Fruit fly (Drosophila melanogaster): ENCODE results near the gene alph.

Gene alph

DNA sequence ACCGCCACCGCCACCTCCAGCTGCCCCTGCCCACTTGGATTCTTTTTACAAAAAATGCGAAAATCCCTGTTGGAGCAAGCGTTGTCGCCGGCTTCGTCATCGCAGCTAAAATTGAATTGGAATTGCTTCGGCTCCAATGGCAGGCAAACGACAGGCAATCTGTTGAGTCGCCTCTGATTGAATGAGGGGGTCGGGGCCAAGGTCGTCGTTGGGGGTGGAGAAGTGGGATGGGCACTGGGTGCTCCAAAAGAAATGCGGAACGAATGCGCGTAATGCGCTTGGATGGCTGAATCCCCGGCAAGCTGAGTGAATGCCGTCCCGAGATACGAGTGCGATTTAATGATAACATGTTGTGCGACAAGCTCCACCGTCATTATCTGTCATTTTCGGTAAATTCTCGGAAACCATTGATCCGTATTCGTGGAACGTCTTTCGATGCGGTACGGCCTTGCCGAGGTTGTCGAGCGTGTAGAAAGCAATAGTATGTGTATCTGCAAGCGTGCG lies 26.1 kb downstream of the alph start:
- TF ChIP-seq CG14655 (GFP tag; optimal IDR thresholded peaks at IDR 0.05) (no peak), CG8159 (tag; optimal IDR thresholded peaks at IDR 0.05) (no peak), Pif1A (GFP tag; optimal IDR thresholded peaks at IDR 0.05) (no peak), CG34367 (tag; optimal IDR thresholded peaks at IDR 0.05) (no peak)

- TF ChIP-seq Pif1B (GFP tag; optimal IDR thresholded peaks at IDR 0.05) (peak; percentile 95), rn (GFP tag; IDR thresholded peaks at IDR 0.05) (peak; percentile 97), gl (tag; optimal IDR thresholded peaks at IDR 0.05) (peak; percentile 91), CG4496 (GFP tag; IDR thresholded peaks at IDR 0.05) (peak; percentile 98), CG8301 (tag; optimal IDR thresholded peaks at IDR 0.05) (peak; percentile 96), CG8159 (tag; optimal IDR thresholded peaks at IDR 0.05) (peak; percentile 98), Ets98B (GFP tag; IDR thresholded peaks at IDR 0.05) (peak; percentile 99), fd96Ca (GFP tag; IDR thresholded peaks at IDR 0.05) (peak; percentile 98), CG14655 (GFP tag; optimal IDR thresholded peaks at IDR 0.05) (peak; percentile 98), CG17806 (tag; optimal IDR thresholded peaks at IDR 0.05) (peak; percentile 97), Snoo (tag; optimal IDR thresholded peaks at IDR 0.05) (peak; percentile 98), CG13204 (GFP tag; optimal IDR thresholded peaks at IDR 0.05) (peak; percentile 91), CG10348 (GFP tag; IDR thresholded peaks at IDR 0.05) (peak; percentile 89), CG15710 (tag; optimal IDR thresholded peaks at IDR 0.05) (peak; percentile 97), Pif1A (GFP tag; optimal IDR thresholded peaks at IDR 0.05) (peak; percentile 91), EcR (GFP tag; optimal IDR thresholded peaks at IDR 0.05) (peak; percentile 58), D1 (tag; optimal IDR thresholded peaks at IDR 0.05) (peak; percentile 88), CG9948 (tag; optimal IDR thresholded peaks at IDR 0.05) (peak; percentile 96), CG12605 (GFP tag; IDR thresholded peaks at IDR 0.05) (peak; percentile 97), CG34367 (tag; optimal IDR thresholded peaks at IDR 0.05) (peak; percentile 92), CG32121 (GFP tag; IDR thresholded peaks at IDR 0.05) (peak; percentile 98)
Measured at dm6 chr3R:29618515-29619157, 27.0 kb downstream of the alph start, which contains the start of gene CG1907. Gene CG1907, plus strand, starts transcription at chr3R:29619065.

dm6 chr3R:29620712-29621479 lies 29.3 kb downstream of the alph start:
- no peak for TF ChIP-seq D1 (tag; optimal IDR thresholded peaks at IDR 0.05)
- TF ChIP-seq CG13204 (GFP tag; optimal IDR thresholded peaks at IDR 0.05) = no peak
- TF ChIP-seq EcR (GFP tag; optimal IDR thresholded peaks at IDR 0.05) = no peak
- TF ChIP-seq CG8159 (tag; optimal IDR thresholded peaks at IDR 0.05) = no peak
- TF ChIP-seq Ets98B (GFP tag; IDR thresholded peaks at IDR 0.05) = no peak
- TF ChIP-seq CG34367 (tag; optimal IDR thresholded peaks at IDR 0.05) = no peak
- TF ChIP-seq CG10348 (GFP tag; IDR thresholded peaks at IDR 0.05) = no peak
- TF ChIP-seq CG12605 (GFP tag; IDR thresholded peaks at IDR 0.05) = no peak
- no peak for TF ChIP-seq CG32121 (GFP tag; IDR thresholded peaks at IDR 0.05)
- no peak for TF ChIP-seq Snoo (tag; optimal IDR thresholded peaks at IDR 0.05)
- no peak for TF ChIP-seq rn (GFP tag; IDR thresholded peaks at IDR 0.05)
- TF ChIP-seq CG8301 (tag; optimal IDR thresholded peaks at IDR 0.05) = no peak
- no peak for TF ChIP-seq CG4496 (GFP tag; IDR thresholded peaks at IDR 0.05)
- no peak for TF ChIP-seq gl (tag; optimal IDR thresholded peaks at IDR 0.05)
- no peak for TF ChIP-seq CG9948 (tag; optimal IDR thresholded peaks at IDR 0.05)
- TF ChIP-seq CG15710 (tag; optimal IDR thresholded peaks at IDR 0.05) = no peak

DNA sequence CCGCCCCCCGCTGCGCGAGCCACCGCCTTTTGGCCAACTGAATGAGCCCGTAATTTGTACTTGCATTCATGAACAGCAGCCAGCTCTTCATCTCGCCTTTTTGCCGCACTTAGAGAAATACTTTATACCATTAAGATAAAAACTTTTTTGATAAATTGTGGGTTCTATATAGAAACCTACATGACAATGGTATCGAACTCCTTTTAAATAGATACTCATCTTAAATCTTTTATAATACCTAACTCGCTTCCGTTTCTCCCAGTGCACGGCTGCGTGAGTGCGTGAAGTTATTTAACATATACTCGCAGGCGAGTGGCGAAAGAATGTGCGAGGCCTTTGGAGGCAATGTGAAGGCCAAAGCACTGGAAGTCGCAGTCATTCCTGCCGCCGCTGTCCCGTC lies 34.3 kb downstream of the alph start:
- TF ChIP-seq CG8159 (tag; optimal IDR thresholded peaks at IDR 0.05) = peak; percentile 49
- TF ChIP-seq CG15710 (tag; optimal IDR thresholded peaks at IDR 0.05) = peak; percentile 46
- TF ChIP-seq D1 (tag; optimal IDR thresholded peaks at IDR 0.05) = no peak
- no peak for TF ChIP-seq CG10348 (GFP tag; IDR thresholded peaks at IDR 0.05)
- 0 out of 3 replicates have a peak, but pooled peaks have one; percentile 33 for TF ChIP-seq CG4496 (GFP tag; IDR thresholded peaks at IDR 0.05)
- peak; percentile 51; the same call in 1 of the 3 replicates for TF ChIP-seq fd96Ca (GFP tag; IDR thresholded peaks at IDR 0.05)
- TF ChIP-seq CG14655 (GFP tag; optimal IDR thresholded peaks at IDR 0.05) = no peak
- no peak for TF ChIP-seq Pif1B (GFP tag; optimal IDR thresholded peaks at IDR 0.05)
- no peak for TF ChIP-seq CG17806 (tag; optimal IDR thresholded peaks at IDR 0.05)
- TF ChIP-seq EcR (GFP tag; optimal IDR thresholded peaks at IDR 0.05) = no peak
- TF ChIP-seq CG13204 (GFP tag; optimal IDR thresholded peaks at IDR 0.05) = peak; percentile 3
- TF ChIP-seq Ets98B (GFP tag; IDR thresholded peaks at IDR 0.05) = peak; percentile 13; the same call in 1 of the 2 replicates
- no peak for TF ChIP-seq CG9948 (tag; optimal IDR thresholded peaks at IDR 0.05)
- TF ChIP-seq CG8301 (tag; optimal IDR thresholded peaks at IDR 0.05) = no peak
- no peak for TF ChIP-seq CG32121 (GFP tag; IDR thresholded peaks at IDR 0.05)
- no peak for TF ChIP-seq CG34367 (tag; optimal IDR thresholded peaks at IDR 0.05)
- no peak for TF ChIP-seq CG12605 (GFP tag; IDR thresholded peaks at IDR 0.05)
- TF ChIP-seq rn (GFP tag; IDR thresholded peaks at IDR 0.05) = no peak
- TF ChIP-seq Pif1A (GFP tag; optimal IDR thresholded peaks at IDR 0.05) = no peak
- no peak for TF ChIP-seq Snoo (tag; optimal IDR thresholded peaks at IDR 0.05)
- TF ChIP-seq gl (tag; optimal IDR thresholded peaks at IDR 0.05) = no peak

DNA sequence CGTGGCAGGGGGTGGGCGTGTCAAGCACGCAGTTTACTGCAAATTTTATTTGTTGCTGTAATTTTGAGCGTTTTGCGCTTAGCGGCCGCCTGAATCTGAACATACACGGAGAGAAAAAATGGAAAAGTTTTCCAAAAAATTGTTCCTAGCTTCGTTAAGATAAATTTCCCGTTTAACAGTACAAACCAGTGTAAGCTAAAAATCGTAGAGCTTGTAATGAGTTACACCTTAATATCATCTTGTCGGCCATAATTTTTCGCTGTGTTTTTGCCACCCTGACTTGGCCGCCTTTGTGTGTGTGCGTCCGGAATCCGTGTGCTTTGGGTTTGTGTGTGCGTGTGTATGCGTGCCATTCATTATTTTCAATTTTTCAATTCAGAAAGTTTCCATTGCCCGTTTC lies 59.9 kb downstream of the alph start:
- no peak for TF ChIP-seq Ets98B (GFP tag; IDR thresholded peaks at IDR 0.05)
- TF ChIP-seq CG8159 (tag; optimal IDR thresholded peaks at IDR 0.05) = peak; percentile 21
